Worm (Caenorhabditis elegans): Measurements from ENCODE around the gene C34H4.2.

- TF ChIP-seq ama-1 (optimal IDR thresholded peaks at IDR 0.05) (no peak), nfya-1 (tag; optimal IDR thresholded peaks at IDR 0.05; ENCODE audit: insufficient read depth) (no peak)
Observed at ce11 chrIV:1514415-1514814, 39.1 kb upstream of the C34H4.2 start.

Measured in whole organism, L3 larva.